Fruit fly (Drosophila melanogaster): ENCODE data around the gene BORCS5.

Gene BORCS5

DNA sequence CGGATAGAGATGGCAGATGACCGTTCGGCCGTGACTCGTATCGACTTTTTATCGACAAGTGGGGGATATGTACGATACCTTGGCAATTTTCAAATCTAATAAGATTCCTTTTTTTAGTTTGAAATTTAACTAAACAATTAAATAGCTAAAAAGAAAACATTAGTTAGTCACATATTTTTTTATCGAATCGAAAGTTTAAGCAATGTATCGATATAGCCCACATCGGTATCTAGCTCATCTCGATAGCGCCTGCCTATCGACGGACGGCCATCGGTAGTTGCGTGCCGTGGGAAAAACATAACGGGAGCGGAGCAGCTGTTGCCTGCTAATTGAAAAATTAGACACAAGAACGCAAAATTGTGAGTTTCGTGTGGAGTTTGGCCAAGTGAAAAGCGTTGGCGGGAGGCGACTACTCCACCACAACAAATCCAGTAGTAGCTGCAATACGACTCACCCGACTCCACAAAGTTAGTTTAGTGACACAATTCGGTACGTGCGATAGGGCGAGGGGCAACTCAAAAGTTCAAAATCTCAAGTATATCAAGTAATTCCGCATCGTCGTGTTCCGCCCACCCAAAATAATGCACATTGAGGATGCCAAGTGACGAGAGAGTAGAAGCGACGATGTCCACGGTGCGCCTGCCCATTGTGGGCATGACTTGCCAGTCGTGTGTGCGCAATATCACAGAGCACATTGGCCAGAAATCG, 17.7 kb downstream of the BORCS5 start, which contains the start of the genes CG10347 and ATP7 (continued):
- TF ChIP-seq Smox (GFP tag; optimal IDR thresholded peaks at IDR 0.05) (peak; percentile 22), Eip78C (GFP tag) (peak; percentile 58), Sox14 (GFP tag; optimal IDR thresholded peaks at IDR 0.05) (peak; percentile 30), achi (GFP tag; optimal IDR thresholded peaks at IDR 0.05) (peak; percentile 29), CG4318 (GFP tag; optimal IDR thresholded peaks at IDR 0.05) (no peak), Blimp-1 (GFP tag; optimal IDR thresholded peaks at IDR 0.05) (no peak), Eip75B (GFP tag; optimal IDR thresholded peaks at IDR 0.05) (peak; percentile 22), dac (GFP tag; optimal IDR thresholded peaks at IDR 0.05) (no peak), lz (GFP tag; optimal IDR thresholded peaks at IDR 0.05) (peak; percentile 21), Hr39 (GFP tag; optimal IDR thresholded peaks at IDR 0.05) (peak; percentile 8), CG10631 (GFP tag; optimal IDR thresholded peaks at IDR 0.05) (peak; percentile 13), Hr38 (GFP tag; optimal IDR thresholded peaks at IDR 0.05) (no peak), CG7368 (GFP tag; optimal IDR thresholded peaks at IDR 0.05) (no peak), Hr4 (GFP tag; optimal IDR thresholded peaks at IDR 0.05) (peak; percentile 15), ss (GFP tag; optimal IDR thresholded peaks at IDR 0.05) (peak; percentile 25 to 57), CG6854 (GFP tag; optimal IDR thresholded peaks at IDR 0.05) (peak; percentile 23), CG11762 (GFP tag; optimal IDR thresholded peaks at IDR 0.05; ENCODE audit: insufficient read depth) (no peak), Sox15 (GFP tag; optimal IDR thresholded peaks at IDR 0.05) (no peak), esn (GFP tag; optimal IDR thresholded peaks at IDR 0.05) (peak; percentile 50), CG8319 (GFP tag; optimal IDR thresholded peaks at IDR 0.05) (no peak), net (GFP tag; optimal IDR thresholded peaks at IDR 0.05) (peak; percentile 7), salr (GFP tag; optimal IDR thresholded peaks at IDR 0.05) (no peak), fd59A (GFP tag; optimal IDR thresholded peaks at IDR 0.05) (no peak), vri (GFP tag; optimal IDR thresholded peaks at IDR 0.05) (peak; percentile 9), CG8119 (GFP tag; IDR thresholded peaks at IDR 0.05) (peak; percentile 17; the same call in 1 of the 3 replicates), fd85E (GFP tag; optimal IDR thresholded peaks at IDR 0.05) (no peak)

DNA sequence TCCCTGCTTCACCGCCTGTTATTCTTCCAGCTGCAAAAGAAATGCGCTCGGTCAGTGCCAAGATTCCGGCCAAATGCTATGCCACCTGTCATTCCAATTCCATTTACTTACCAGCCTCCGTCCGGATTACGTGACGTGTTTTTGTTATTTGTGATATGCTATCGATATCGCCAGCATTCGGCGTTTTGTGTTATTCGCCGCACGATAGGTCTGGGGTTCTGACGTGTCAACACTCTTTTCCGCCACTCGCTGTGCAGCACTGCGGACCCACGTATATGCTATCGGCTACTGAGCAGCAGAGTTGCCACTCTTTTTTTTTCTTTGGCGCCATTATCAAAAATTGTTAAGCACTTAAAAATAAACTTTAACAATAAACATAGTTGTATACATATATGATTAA, 20.3 kb downstream of the BORCS5 start, which contains the start of gene p24-1:
TSS of gene p24-1 (minus strand) at position 221 of the 400 bp plus-strand sequence.
- peak; percentile 50 for TF ChIP-seq CG31627 (GFP tag; optimal IDR thresholded peaks at IDR 0.05)
- peak; percentile 96 for TF ChIP-seq achi (GFP tag; optimal IDR thresholded peaks at IDR 0.05)
- TF ChIP-seq CG8119 (GFP tag; IDR thresholded peaks at IDR 0.05) = no peak
- TF ChIP-seq topi (GFP tag; optimal IDR thresholded peaks at IDR 0.05) = peak; percentile 14
- peak; percentile 98 for TF ChIP-seq CG1621 (tag; optimal IDR thresholded peaks at IDR 0.05)
- peak; percentile 42 for TF ChIP-seq CG3919 (GFP tag; optimal IDR thresholded peaks at IDR 0.05)
- peak; percentile 40 for TF ChIP-seq esn (GFP tag; optimal IDR thresholded peaks at IDR 0.05)
- no peak for TF ChIP-seq Hr38 (GFP tag; optimal IDR thresholded peaks at IDR 0.05)
- TF ChIP-seq spab (GFP tag; optimal IDR thresholded peaks at IDR 0.05) = no peak
- TF ChIP-seq Blimp-1 (GFP tag; optimal IDR thresholded peaks at IDR 0.05) = no peak
- peak; percentile 49 for TF ChIP-seq cyc (GFP tag; optimal IDR thresholded peaks at IDR 0.05)
- TF ChIP-seq fkh (GFP tag; optimal IDR thresholded peaks at IDR 0.05) = peak; percentile 65
- peak; percentile 72 for TF ChIP-seq svp (GFP tag)
- TF ChIP-seq OdsH (GFP tag; optimal IDR thresholded peaks at IDR 0.05) = peak; percentile 9
- no peak for TF ChIP-seq CG6276 (GFP tag; optimal IDR thresholded peaks at IDR 0.05)
- peak; percentile 1 for TF ChIP-seq Ets21C (GFP tag; optimal IDR thresholded peaks at IDR 0.05)
- peak; percentile 14 for TF ChIP-seq Met (GFP tag; optimal IDR thresholded peaks at IDR 0.05)
- no peak for TF ChIP-seq CG4318 (GFP tag; optimal IDR thresholded peaks at IDR 0.05)
- no peak for TF ChIP-seq net (GFP tag; optimal IDR thresholded peaks at IDR 0.05)
- TF ChIP-seq dsx (GFP tag; optimal IDR thresholded peaks at IDR 0.05; ENCODE audit: poor library complexity, severe bottlenecking) = no peak
- peak; percentile 6 for TF ChIP-seq CG3032 (tag; optimal IDR thresholded peaks at IDR 0.05)
- peak; percentile 29 for TF ChIP-seq Hr39 (GFP tag; optimal IDR thresholded peaks at IDR 0.05)
- peak; percentile 49 for TF ChIP-seq lz (GFP tag; optimal IDR thresholded peaks at IDR 0.05)
- TF ChIP-seq Eip93F (GFP tag; optimal IDR thresholded peaks at IDR 0.05) = no peak
- no peak for TF ChIP-seq CG7368 (GFP tag; optimal IDR thresholded peaks at IDR 0.05)
- TF ChIP-seq Eip78C (GFP tag) = peak; percentile 37
- TF ChIP-seq ss (GFP tag; optimal IDR thresholded peaks at IDR 0.05) = no peak
- TF ChIP-seq CG15336 (GFP tag; IDR thresholded peaks at IDR 0.05) = no peak
- peak; percentile 27 for TF ChIP-seq CG10631 (GFP tag; optimal IDR thresholded peaks at IDR 0.05)
- TF ChIP-seq Sox14 (GFP tag; optimal IDR thresholded peaks at IDR 0.05) = peak; percentile 16
- TF ChIP-seq CG11902 (GFP tag; optimal IDR thresholded peaks at IDR 0.05) = no peak
- peak; percentile 73 for TF ChIP-seq vri (GFP tag; optimal IDR thresholded peaks at IDR 0.05)
